Fruit fly (Drosophila melanogaster): Measurements from ENCODE around the gene Argk2.

Gene Argk2

dm6 chr3L:9025680-9026079, 21.6 kb upstream of the Argk2 start (continued):
- TF ChIP-seq pb (GFP tag; optimal IDR thresholded peaks at IDR 0.05) = peak; percentile 52
- peak; percentile 82 for TF ChIP-seq Sox100B (GFP tag; optimal IDR thresholded peaks at IDR 0.05)
- TF ChIP-seq dimm (GFP tag; IDR thresholded peaks at IDR 0.05) = peak; percentile 58
- TF ChIP-seq Dfd (GFP tag; optimal IDR thresholded peaks at IDR 0.05) = no peak
- TF ChIP-seq Hsf (GFP tag; optimal IDR thresholded peaks at IDR 0.05) = peak; percentile 82
- TF ChIP-seq CG10431 (GFP tag; optimal IDR thresholded peaks at IDR 0.05) = peak; percentile 28
- no peak for TF ChIP-seq ato (GFP tag; IDR thresholded peaks at IDR 0.05; ENCODE audit: partially characterized antibody)
- TF ChIP-seq CG9437 (GFP tag; optimal IDR thresholded peaks at IDR 0.05) = peak; percentile 66
- peak; percentile 50 for TF ChIP-seq CG6654 (GFP tag; optimal IDR thresholded peaks at IDR 0.05)
- TF ChIP-seq CG1832 (GFP tag; optimal IDR thresholded peaks at IDR 0.05) = no peak
- TF ChIP-seq run (tag; optimal IDR thresholded peaks at IDR 0.05) = peak; percentile 92

dm6 chr3L:9026568-9026967, 20.7 kb upstream of the Argk2 start:
- no peak for TF ChIP-seq CG4404 (GFP tag; IDR thresholded peaks at IDR 0.05)
- TF ChIP-seq CG9727 (GFP tag; optimal IDR thresholded peaks at IDR 0.05) = no peak
- no peak for TF ChIP-seq CG10274 (GFP tag; optimal IDR thresholded peaks at IDR 0.05)
- peak; percentile 15 for TF ChIP-seq gem (tag; optimal IDR thresholded peaks at IDR 0.05)
- peak; percentile 92 for TF ChIP-seq D19A (tag; optimal IDR thresholded peaks at IDR 0.05)
- TF ChIP-seq CG6765 (GFP tag; optimal IDR thresholded peaks at IDR 0.05) = no peak
- peak; percentile 2 for TF ChIP-seq dmrt99B (tag; optimal IDR thresholded peaks at IDR 0.05)
- TF ChIP-seq sens (GFP tag) = peak; percentile 41

- no peak for TF ChIP-seq CG9876 (GFP tag; optimal IDR thresholded peaks at IDR 0.05)
- peak; percentile 70 for TF ChIP-seq sd (tag; optimal IDR thresholded peaks at IDR 0.05)
- TF ChIP-seq CG13894 (tag; optimal IDR thresholded peaks at IDR 0.05) = peak; percentile 97
- no peak for TF ChIP-seq caup (GFP tag; optimal IDR thresholded peaks at IDR 0.05; ENCODE audit: severe bottlenecking)
- TF ChIP-seq eve (GFP tag; optimal IDR thresholded peaks at IDR 0.05) = no peak
- TF ChIP-seq CG12769 (tag; optimal IDR thresholded peaks at IDR 0.05) = peak; percentile 2
- 0 out of 4 replicates have a peak, but pooled peaks have one; percentile 37 for TF ChIP-seq chinmo (GFP tag; IDR thresholded peaks at IDR 0.05; ENCODE audit: partially characterized antibody)
- no peak for TF ChIP-seq CG2875 (GFP tag; optimal IDR thresholded peaks at IDR 0.05)
- TF ChIP-seq z (GFP tag; IDR thresholded peaks at IDR 0.05) = 0 out of 3 replicates have a peak, but pooled peaks have one; percentile 31
- peak; percentile 46 for TF ChIP-seq abd-A (tag; optimal IDR thresholded peaks at IDR 0.05)
- TF ChIP-seq Awh (GFP tag; IDR thresholded peaks at IDR 0.05) = peak; percentile 69
- peak; percentile 28 for TF ChIP-seq CG10543 (GFP tag; optimal IDR thresholded peaks at IDR 0.05)
- TF ChIP-seq Chrac-16 (GFP tag; optimal IDR thresholded peaks at IDR 0.05) = no peak
- no peak for TF ChIP-seq Doc2 (GFP tag; IDR thresholded peaks at IDR 0.05)
- TF ChIP-seq vvl (GFP tag; IDR thresholded peaks at IDR 0.05) = peak; percentile 84
Measured at dm6 chr3L:9027122-9027696, 20.0 kb upstream of the Argk2 start.

dm6 chr3L:9028057-9028456, 19.2 kb upstream of the Argk2 start:
- peak; percentile 12 for TF ChIP-seq jing (GFP tag; optimal IDR thresholded peaks at IDR 0.05)
- TF ChIP-seq PHDP (tag; optimal IDR thresholded peaks at IDR 0.05) = peak; percentile 36
- TF ChIP-seq Spps (tag; optimal IDR thresholded peaks at IDR 0.05) = peak; percentile 26
- peak in 1 of 2 experiments; percentile 57 for TF ChIP-seq eve (GFP tag; optimal IDR thresholded peaks at IDR 0.05)
- TF ChIP-seq Ssrp (tag; optimal IDR thresholded peaks at IDR 0.05) = peak; percentile 63
- peak; percentile 6 for TF ChIP-seq CG17385 (GFP tag; optimal IDR thresholded peaks at IDR 0.05)
- peak; percentile 28 for TF ChIP-seq Hr3 (GFP tag; optimal IDR thresholded peaks at IDR 0.05)
- no peak for TF ChIP-seq rib (GFP tag; IDR thresholded peaks at IDR 0.05)
- TF ChIP-seq E2f1 (GFP tag; IDR thresholded peaks at IDR 0.05) = no peak
- TF ChIP-seq ssp (GFP tag; IDR thresholded peaks at IDR 0.05) = peak; percentile 30; the same call in 1 of the 2 replicates
- peak; percentile 3 for TF ChIP-seq CG9437 (GFP tag; optimal IDR thresholded peaks at IDR 0.05)
- TF ChIP-seq br (optimal IDR thresholded peaks at IDR 0.05) = no peak
- TF ChIP-seq CG11093 (GFP tag; IDR thresholded peaks at IDR 0.05) = peak; percentile 43; the same call in 1 of the 3 replicates
- TF ChIP-seq CHES-1-like (GFP tag; optimal IDR thresholded peaks at IDR 0.05) = peak; percentile 1
- TF ChIP-seq CG2202 (tag; optimal IDR thresholded peaks at IDR 0.05) = peak; percentile 53
- TF ChIP-seq grau (tag; optimal IDR thresholded peaks at IDR 0.05) = peak; percentile 58
